Worm (Caenorhabditis elegans) whole organism, L2 larva: ENCODE results near the gene nhr-68.

Experiments used
- C34F6.9 ChIP-seq: fragments of 150-350 bp; optimal IDR thresholded peaks from 2 replicates; lab custom pipeline; 2014; ENCODE audit warnings: missing biosample characterization, missing genetic modification characterization
- R02D3.7 ChIP-seq: fragments of 150-350 bp; optimal IDR thresholded peaks from 2 replicates; lab custom pipeline; 2014; ENCODE audit warnings: missing biosample characterization, missing genetic modification characterization
- Y55F3AM.14 ChIP-seq: fragments of 200-800 bp; sonication (Bioruptor generic); optimal IDR thresholded peaks from 2 replicates; lab custom pipeline; 2018; ENCODE audit warnings: mild to moderate bottlenecking, missing genetic modification characterization, missing compliant biosample characterization
- ZK546.5 ChIP-seq: sonication (generic microtip); optimal IDR thresholded peaks from 2 replicates; lab custom pipeline; 2017; ENCODE audit warnings: missing biosample characterization, missing genetic modification characterization
- alr-1 ChIP-seq: fragments of 150-350 bp; optimal IDR thresholded peaks from 2 replicates; lab custom pipeline; 2014; ENCODE audit warnings: missing biosample characterization, missing genetic modification characterization
- ama-1 ChIP-seq: fragments of 150-350 bp; optimal IDR thresholded peaks from 2 replicates; lab custom pipeline; 2018; ENCODE audit warnings: inconsistent platforms
- blmp-1 ChIP-seq: sonication (generic microtip); optimal IDR thresholded peaks from 2 replicates; lab custom pipeline; 2017; ENCODE audit warnings: missing genetic modification characterization, mild to moderate bottlenecking, missing compliant biosample characterization, antibody characterized with exemption, moderate library complexity; ENCODE audit not compliant: insufficient read depth
- ceh-16 ChIP-seq: fragments of 150-350 bp; optimal IDR thresholded peaks from 2 replicates; lab custom pipeline; 2014; ENCODE audit warnings: missing biosample characterization, missing genetic modification characterization
- ceh-82 ChIP-seq: fragments of 150-350 bp; optimal IDR thresholded peaks from 2 replicates; lab custom pipeline; 2014; ENCODE audit warnings: missing biosample characterization, missing genetic modification characterization
- crh-2 ChIP-seq: sonication (generic microtip); optimal IDR thresholded peaks from 2 replicates; lab custom pipeline; 2017; ENCODE audit warnings: missing biosample characterization, missing genetic modification characterization
- dmd-4 ChIP-seq: sonication (generic microtip); optimal IDR thresholded peaks from 2 replicates; lab custom pipeline; 2017; ENCODE audit warnings: missing biosample characterization, missing genetic modification characterization
- elt-1 ChIP-seq: fragments of 150-350 bp; optimal IDR thresholded peaks from 2 replicates; lab custom pipeline; 2014; ENCODE audit warnings: missing biosample characterization, missing genetic modification characterization
- elt-3 ChIP-seq: sonication (generic microtip); optimal IDR thresholded peaks from 2 replicates; lab custom pipeline; 2017; ENCODE audit warnings: missing biosample characterization, missing genetic modification characterization
- fos-1 ChIP-seq: fragments of 150-350 bp; optimal IDR thresholded peaks from 2 replicates; lab custom pipeline; 2014; ENCODE audit warnings: missing biosample characterization, missing genetic modification characterization
- lin-11 ChIP-seq: fragments of 150-350 bp; sonication (generic microtip); optimal IDR thresholded peaks from 2 replicates; lab custom pipeline; 2014; ENCODE audit warnings: missing biosample characterization, missing genetic modification characterization, inconsistent platforms, mixed read lengths
- lin-13 ChIP-seq: fragments of 150-350 bp; optimal IDR thresholded peaks from 2 replicates; lab custom pipeline; 2014; ENCODE audit warnings: missing biosample characterization, missing genetic modification reagents, missing genetic modification characterization
- lin-39 ChIP-seq: fragments of 150-350 bp; optimal IDR thresholded peaks from 2 replicates; lab custom pipeline; 2014; ENCODE audit warnings: missing biosample characterization, missing genetic modification reagents, missing genetic modification characterization
- lsy-2 ChIP-seq, 2 experiments: fragments of 150-350 bp in 1 of 2; sonication (generic microtip) in 1 of 2; optimal IDR thresholded peaks; 2 replicates each; lab custom pipeline; 2014 to 2017; ENCODE audit warnings: missing biosample characterization in 2 of 2, missing genetic modification characterization in 2 of 2
- mbf-1 ChIP-seq: sonication (generic microtip); optimal IDR thresholded peaks from 2 replicates; lab custom pipeline; 2017; ENCODE audit warnings: missing biosample characterization, missing genetic modification characterization
- nhr-10 ChIP-seq: sonication (generic microtip); optimal IDR thresholded peaks from 2 replicates; lab custom pipeline; 2017; ENCODE audit warnings: missing biosample characterization, missing genetic modification characterization
- nhr-11 ChIP-seq: fragments of 150-350 bp; optimal IDR thresholded peaks from 2 replicates; lab custom pipeline; 2014; ENCODE audit warnings: missing biosample characterization, missing genetic modification characterization
- nhr-12 ChIP-seq: fragments of 150-350 bp; optimal IDR thresholded peaks from 2 replicates; lab custom pipeline; 2014; ENCODE audit warnings: missing biosample characterization, missing genetic modification characterization
- nhr-129 ChIP-seq: fragments of 150-350 bp; optimal IDR thresholded peaks from 2 replicates; lab custom pipeline; 2014; ENCODE audit warnings: missing biosample characterization, missing genetic modification characterization
- nhr-21 ChIP-seq: fragments of 150-350 bp; optimal IDR thresholded peaks from 2 replicates; lab custom pipeline; 2014; ENCODE audit warnings: missing biosample characterization, missing genetic modification characterization
- nhr-23 ChIP-seq: fragments of 150-350 bp; optimal IDR thresholded peaks from 2 replicates; lab custom pipeline; 2014; ENCODE audit warnings: missing biosample characterization, missing genetic modification reagents, missing genetic modification characterization
- nhr-237 ChIP-seq: fragments of 150-350 bp; optimal IDR thresholded peaks from 2 replicates; lab custom pipeline; 2014; ENCODE audit warnings: missing biosample characterization, missing genetic modification characterization
- nhr-6 ChIP-seq: fragments of 150-350 bp; optimal IDR thresholded peaks from 2 replicates; lab custom pipeline; 2014; ENCODE audit warnings: missing biosample characterization, missing genetic modification characterization
- nhr-77 ChIP-seq: fragments of 150-350 bp; optimal IDR thresholded peaks from 2 replicates; lab custom pipeline; 2014; ENCODE audit warnings: missing biosample characterization, missing genetic modification characterization
- sem-4 ChIP-seq: fragments of 150-350 bp; optimal IDR thresholded peaks from 2 replicates; lab custom pipeline; 2014; ENCODE audit warnings: missing biosample characterization, missing genetic modification reagents, missing genetic modification characterization
- sma-3 ChIP-seq: sonication (generic microtip); optimal IDR thresholded peaks from 2 replicates; lab custom pipeline; 2016; ENCODE audit warnings: missing genetic modification reagents, missing genetic modification characterization, missing compliant biosample characterization
- sma-9 ChIP-seq, 2 experiments: fragments of 150-350 bp in 1 of 2; sonication (generic microtip) in 1 of 2; optimal IDR thresholded peaks; 2 replicates each; lab custom pipeline; 2014 to 2016; ENCODE audit warnings: missing genetic modification characterization in 2 of 2, mild to moderate bottlenecking in 1 of 2, missing biosample characterization in 1 of 2, missing compliant biosample characterization in 1 of 2, missing genetic modification reagents in 1 of 2, moderate library complexity in 1 of 2
- snpc-4 ChIP-seq: fragments of 150-350 bp; optimal IDR thresholded peaks from 2 replicates; lab custom pipeline; 2014; ENCODE audit warnings: missing biosample characterization, missing genetic modification characterization
- unc-39 ChIP-seq: fragments of 150-350 bp; optimal IDR thresholded peaks from 2 replicates; lab custom pipeline; 2014; ENCODE audit warnings: missing biosample characterization, missing genetic modification characterization
- unc-55 ChIP-seq: fragments of 150-350 bp; sonication (generic microtip); optimal IDR thresholded peaks from 3 replicates; lab custom pipeline; 2014; ENCODE audit warnings: missing biosample characterization, missing genetic modification reagents, missing genetic modification characterization
- unc-62 ChIP-seq: fragments of 150-350 bp; optimal IDR thresholded peaks from 2 replicates; lab custom pipeline; 2014; ENCODE audit warnings: missing biosample characterization, missing genetic modification reagents, missing genetic modification characterization
- ztf-1 ChIP-seq: fragments of 200-800 bp; sonication (Bioruptor generic); conservative IDR thresholded peaks from 2 replicates; pipeline ENCODE4 v1.3.6; 2022; ENCODE audit warnings: missing genetic modification characterization, missing compliant biosample characterization
- ztf-11 ChIP-seq: sonication (generic microtip); optimal IDR thresholded peaks from 2 replicates; lab custom pipeline; 2017; ENCODE audit warnings: missing biosample characterization, missing genetic modification characterization
- ztf-4 ChIP-seq: fragments of 150-350 bp; optimal IDR thresholded peaks from 2 replicates; lab custom pipeline; 2014; ENCODE audit warnings: missing biosample characterization, missing genetic modification characterization

Gene nhr-68

ce11 chrV:11580826-11581225 lies 7.6 kb downstream of the nhr-68 start, which contains the start of gene srx-90:
TSS of gene srx-90 (plus strand) at chrV:11581126.
- TF ChIP-seq nhr-6 (tag; lab: Kevin White, UChicago): no peak
- TF ChIP-seq ztf-4 (tag; lab: Kevin White, UChicago): no peak
- no peak for TF ChIP-seq lin-11 (tag; lab: Kevin White, UChicago)
- TF ChIP-seq sem-4: no peak
- TF ChIP-seq unc-55: no peak
- TF ChIP-seq dmd-4 (tag; lab: Kevin White, UChicago): no peak
- TF ChIP-seq lin-13 (GFP tag; lab: Kevin White, UChicago): no peak
- TF ChIP-seq C34F6.9: no peak
- TF ChIP-seq unc-39 (tag; lab: Kevin White, UChicago): no peak
- TF ChIP-seq ZK546.5: no peak
- TF ChIP-seq mbf-1 (tag; lab: Kevin White, UChicago): no peak
- no peak for TF ChIP-seq nhr-11
- no peak for TF ChIP-seq ceh-16 (tag; lab: Kevin White, UChicago)
- TF ChIP-seq sma-3 (GFP tag; lab: Kevin White, UChicago): no peak
- no peak for TF ChIP-seq elt-3 (tag; lab: Kevin White, UChicago)
- TF ChIP-seq R02D3.7 (tag; lab: Kevin White, UChicago): no peak
- TF ChIP-seq ztf-11 (tag; lab: Kevin White, UChicago): no peak
- no peak for TF ChIP-seq snpc-4 (tag; lab: Kevin White, UChicago)

- TF ChIP-seq nhr-10 (tag; lab: Kevin White, UChicago) (no peak), unc-55 (no peak), Y55F3AM.14 (GFP tag; lab: Kevin White, UChicago) (no peak), nhr-12 (tag; lab: Kevin White, UChicago) (no peak), sem-4 (no peak), nhr-77 (tag; lab: Kevin White, UChicago) (no peak), ceh-82 (tag; lab: Kevin White, UChicago) (no peak), fos-1 (tag; lab: Kevin White, UChicago) (no peak), elt-1 (tag; lab: Kevin White, UChicago) (no peak), crh-2 (no peak), ztf-11 (tag; lab: Kevin White, UChicago) (no peak), unc-62 (no peak)
These were observed 10.0 kb downstream of the nhr-68 start, which contains the start of gene srx-88 for ce11 chrV:11583212-11583611. TSS of gene srx-88 (plus strand) at chrV:11583512.

- TF ChIP-seq alr-1 (tag; lab: Kevin White, UChicago): no peak
- no peak for TF ChIP-seq nhr-23
- TF ChIP-seq crh-2: peak; percentile 37
- no peak for TF ChIP-seq elt-1 (tag; lab: Kevin White, UChicago)
- peak; percentile 58 for TF ChIP-seq ceh-16 (tag; lab: Kevin White, UChicago)
- no peak for TF ChIP-seq dmd-4 (tag; lab: Kevin White, UChicago)
- peak; percentile 75 for TF ChIP-seq sma-3 (GFP tag; lab: Kevin White, UChicago)
- TF ChIP-seq sma-9 (GFP tag; optimal IDR thresholded peaks at IDR 0.05; lab: Kevin White, UChicago): peak; percentile 84
- TF ChIP-seq sma-9 (tag; optimal IDR thresholded peaks at IDR 0.05; lab: Kevin White, UChicago): no peak
- no peak for TF ChIP-seq nhr-237 (tag; lab: Kevin White, UChicago)
- no peak for TF ChIP-seq nhr-11
- TF ChIP-seq fos-1 (tag; lab: Kevin White, UChicago): peak; percentile 32
- TF ChIP-seq lin-39 (tag; lab: Kevin White, UChicago): no peak
- TF ChIP-seq nhr-21 (tag; lab: Kevin White, UChicago): peak; percentile 49
- TF ChIP-seq snpc-4 (tag; lab: Kevin White, UChicago): peak; percentile 95
- TF ChIP-seq unc-55: no peak
These were observed 11.9 kb downstream of the nhr-68 start for ce11 chrV:11585122-11585521.

- TF ChIP-seq nhr-237 (tag; lab: Kevin White, UChicago) (no peak), lin-13 (GFP tag; lab: Kevin White, UChicago) (no peak), Y55F3AM.14 (GFP tag; lab: Kevin White, UChicago) (no peak), snpc-4 (tag; lab: Kevin White, UChicago) (no peak)
These were observed 16.2 kb downstream of the nhr-68 start, which contains the start of gene srx-82 for ce11 chrV:11589433-11589832. TSS of gene srx-82 (plus strand) at chrV:11589733.

- no peak for TF ChIP-seq ceh-16 (tag; lab: Kevin White, UChicago)
- TF ChIP-seq ZK546.5: no peak
- TF ChIP-seq nhr-10 (tag; lab: Kevin White, UChicago): no peak
- TF ChIP-seq ztf-1 (GFP tag; lab: Robert Waterston, UW): no peak
- no peak for TF ChIP-seq ceh-82 (tag; lab: Kevin White, UChicago)
- TF ChIP-seq nhr-129 (tag; lab: Kevin White, UChicago): no peak
- no peak for TF ChIP-seq ama-1 (lab: Kevin White, UChicago)
- TF ChIP-seq nhr-21 (tag; lab: Kevin White, UChicago): no peak
- no peak for TF ChIP-seq lsy-2 (tag; optimal IDR thresholded peaks at IDR 0.05; lab: Kevin White, UChicago)
- no peak for TF ChIP-seq lin-13 (GFP tag; lab: Kevin White, UChicago)
- TF ChIP-seq alr-1 (tag; lab: Kevin White, UChicago): no peak
- TF ChIP-seq snpc-4 (tag; lab: Kevin White, UChicago): no peak
- TF ChIP-seq nhr-12 (tag; lab: Kevin White, UChicago): no peak
- TF ChIP-seq blmp-1 (tag; lab: Kevin White, UChicago): no peak
- no peak for TF ChIP-seq Y55F3AM.14 (GFP tag; lab: Kevin White, UChicago)
- TF ChIP-seq mbf-1 (tag; lab: Kevin White, UChicago): no peak
These were observed 20.2 kb downstream of the nhr-68 start, which contains the start of gene srx-80 for ce11 chrV:11593427-11593826. TSS of gene srx-80 (plus strand) at chrV:11593727.
